Worm (Caenorhabditis elegans) whole organism, L4/young adult: ENCODE results near the gene F53G2.13.
"Not testable (repeated sequence)": the region's sequence is repeated elsewhere in the genome, so short reads cannot be mapped to it uniquely, and the experiment has no call there.

Experiments
- W03F9.2 ChIP-seq: fragments of 150-350 bp; optimal IDR thresholded peaks from 2 replicates; lab custom pipeline; 2014; ENCODE audit warnings: missing biosample characterization, missing genetic modification characterization
- dao-5 ChIP-seq: sonication (generic microtip); optimal IDR thresholded peaks from 2 replicates; lab custom pipeline; 2016; ENCODE audit warnings: missing genotype, missing genetic modification characterization, moderate library complexity, missing compliant biosample characterization
- him-1 ChIP-seq: sonication (generic microtip); optimal IDR thresholded peaks from 2 replicates; lab custom pipeline; 2016; ENCODE audit warnings: missing genotype, missing genetic modification reagents, missing genetic modification characterization, missing compliant biosample characterization

The F53G2.13 gene

DNA sequence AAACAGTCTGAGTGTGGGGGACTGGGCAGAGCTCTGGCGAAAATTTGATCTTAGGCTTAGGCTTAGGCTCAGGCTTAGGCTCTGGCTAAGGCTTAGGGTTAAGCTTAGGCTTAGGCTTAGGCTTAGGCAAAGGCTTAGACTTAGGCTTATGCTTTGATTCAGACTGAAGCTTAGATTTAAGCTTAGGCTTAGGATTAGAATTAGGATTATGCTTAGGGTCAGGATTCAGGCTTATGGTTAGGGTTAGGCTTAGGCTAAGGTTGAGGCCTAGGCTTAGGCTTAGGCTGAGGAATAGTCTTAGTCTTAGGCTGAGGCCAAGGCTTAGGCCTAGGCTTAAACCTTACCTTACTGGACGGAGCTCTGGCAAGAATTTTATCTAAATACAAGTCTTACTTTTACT lies 43.3 kb downstream of the F53G2.13 start:
- TF ChIP-seq W03F9.2 (tag; lab: Kevin White, UChicago) (no peak), him-1 (no peak), dao-5 (tag; lab: Kevin White, UChicago) (no peak)

DNA sequence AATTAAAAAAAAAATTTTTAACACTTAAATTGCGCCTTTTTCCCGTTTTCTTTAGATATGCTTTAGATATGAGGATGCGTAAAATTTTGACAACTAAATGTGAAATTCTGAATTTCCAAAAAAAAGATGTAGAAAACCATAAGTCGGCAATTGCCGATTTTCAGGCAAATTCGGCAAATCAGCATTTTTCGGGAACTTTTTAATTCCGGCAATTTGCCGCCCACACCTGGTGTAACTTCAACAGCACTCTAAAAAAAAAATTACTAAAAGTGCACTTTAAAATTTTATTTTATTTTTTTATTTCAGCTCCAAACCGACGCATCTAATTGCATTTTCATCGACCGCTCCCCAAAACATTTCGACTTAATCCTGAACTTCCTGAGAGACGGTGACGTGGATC lies 46.9 kb downstream of the F53G2.13 start, which contains the start of gene K02F6.6:
Gene K02F6.6, plus strand, starts transcription at position 301 of the 400 bp plus-strand sequence.
- no peak for TF ChIP-seq dao-5 (tag; lab: Kevin White, UChicago)
- TF ChIP-seq him-1 = no peak
- TF ChIP-seq W03F9.2 (tag; lab: Kevin White, UChicago) = no peak

DNA sequence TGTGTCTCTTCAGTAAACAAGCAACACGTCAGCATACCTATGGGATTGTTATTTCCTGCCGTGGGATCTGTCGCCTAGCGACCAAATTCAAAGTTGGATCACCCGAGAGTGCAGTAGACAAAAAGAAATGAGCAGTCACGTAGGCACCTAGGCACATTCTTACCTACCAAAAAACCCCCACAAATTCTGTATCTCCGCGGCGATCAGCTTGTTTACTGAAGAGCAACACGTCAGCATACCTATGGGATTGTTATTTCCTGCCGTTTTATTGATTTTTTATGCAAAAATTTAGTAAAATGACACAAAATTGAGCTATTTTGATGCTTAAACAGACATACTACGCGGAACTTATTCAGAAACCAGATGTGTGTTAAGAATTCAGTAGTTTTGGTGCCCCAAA lies 50.9 kb downstream of the F53G2.13 start, which contains the start of gene K02F6.5:
Gene K02F6.5, plus strand, starts transcription at position 301 of the 400 bp plus-strand sequence.
- not testable (repeated sequence) for TF ChIP-seq W03F9.2 (tag; lab: Kevin White, UChicago); dao-5 (tag; lab: Kevin White, UChicago); him-1

DNA sequence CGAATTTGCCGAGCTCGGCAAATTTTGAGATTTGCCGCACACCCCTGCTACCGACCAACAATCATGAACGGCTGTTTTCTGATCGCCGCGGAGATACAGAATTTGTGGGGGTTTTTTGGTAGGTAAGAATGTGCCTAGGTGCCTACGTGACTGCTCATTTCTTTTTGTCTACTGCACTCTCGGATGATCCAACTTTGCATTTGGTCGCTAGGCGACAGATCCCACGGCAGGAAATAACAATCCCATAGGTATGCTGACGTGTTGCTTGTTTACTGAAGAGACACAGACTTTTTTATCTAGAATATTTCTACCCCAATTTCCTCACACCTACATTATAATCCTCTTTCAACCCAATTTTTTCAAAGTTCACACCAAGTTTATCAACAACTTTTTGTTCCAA lies 51.3 kb downstream of the F53G2.13 start, which contains the start of gene K02F6.8:
Gene K02F6.8, minus strand, starts transcription at position 101 of the 400 bp plus-strand sequence.
- TF ChIP-seq W03F9.2 (tag; lab: Kevin White, UChicago); dao-5 (tag; lab: Kevin White, UChicago); him-1: not testable (repeated sequence)
